Worm (Caenorhabditis elegans) whole organism, early embryonic: ENCODE measurements around the gene swsn-7.

ENCODE experiments used
- B0310.2 ChIP-seq: sonication (generic microtip); optimal IDR thresholded peaks from 2 replicates; lab custom pipeline; 2016; ENCODE audit warnings: mild to moderate bottlenecking, missing genetic modification characterization, missing compliant biosample characterization
- F13C5.2 ChIP-seq: sonication (generic microtip); optimal IDR thresholded peaks from 2 replicates; lab custom pipeline; 2017; ENCODE audit warnings: mild to moderate bottlenecking, missing genetic modification characterization, inconsistent platforms, missing compliant biosample characterization
- aly-1 ChIP-seq: sonication (generic microtip); optimal IDR thresholded peaks from 2 replicates; lab custom pipeline; 2016; ENCODE audit warnings: missing genetic modification characterization, missing compliant biosample characterization
- ama-1 ChIP-seq: fragments of 150-350 bp; optimal IDR thresholded peaks from 2 replicates; lab custom pipeline; 2014
- ceh-13 ChIP-seq: fragments of 200-800 bp; sonication (Bioruptor generic); optimal IDR thresholded peaks from 2 replicates; lab custom pipeline; 2018; ENCODE audit warnings: mild to moderate bottlenecking, missing genetic modification characterization, missing compliant biosample characterization
- ceh-36 ChIP-seq: sonication (generic microtip); optimal IDR thresholded peaks from 2 replicates; lab custom pipeline; 2016; ENCODE audit warnings: missing genetic modification characterization, inconsistent platforms, missing compliant biosample characterization
- ets-7 ChIP-seq: sonication (generic microtip); optimal IDR thresholded peaks from 2 replicates; lab custom pipeline; 2016; ENCODE audit warnings: missing genotype, missing genetic modification characterization, missing compliant biosample characterization
- flt-1 ChIP-seq: fragments of 200-800 bp; sonication (Bioruptor generic); IDR thresholded peaks from 2 replicates; pipeline ENCODE4 v1.3.6; 2022; ENCODE audit warnings: missing genetic modification characterization, missing compliant biosample characterization
- hmbx-1 ChIP-seq: sonication (generic microtip); optimal IDR thresholded peaks from 2 replicates; lab custom pipeline; 2016; ENCODE audit warnings: mild to moderate bottlenecking, missing genetic modification characterization, missing compliant biosample characterization
- hmg-4 ChIP-seq: fragments of 200-800 bp; sonication (Bioruptor generic); optimal IDR thresholded peaks from 2 replicates; lab custom pipeline; 2018; ENCODE audit warnings: mild to moderate bottlenecking, missing genetic modification characterization, missing compliant biosample characterization
- hnd-1 ChIP-seq: sonication (generic microtip); optimal IDR thresholded peaks from 2 replicates; lab custom pipeline; 2016; ENCODE audit warnings: missing genetic modification characterization, missing compliant biosample characterization
- pes-1 ChIP-seq: fragments of 200-800 bp; sonication (Bioruptor generic); IDR thresholded peaks from 2 replicates; pipeline ENCODE4 v1.3.6; 2022; ENCODE audit warnings: missing genetic modification reagents, missing genetic modification characterization, missing compliant biosample characterization
- scrt-1 ChIP-seq: fragments of 200-800 bp; sonication (Bioruptor generic); IDR thresholded peaks from 2 replicates; pipeline ENCODE4 v1.3.6; 2022; ENCODE audit warnings: missing genetic modification characterization, missing compliant biosample characterization
- sea-1 ChIP-seq: fragments of 200-800 bp; sonication (Bioruptor generic); conservative IDR thresholded peaks from 2 replicates; pipeline ENCODE4 v1.3.6; 2022; ENCODE audit warnings: missing genetic modification characterization, missing compliant biosample characterization
- tbx-11 ChIP-seq: fragments of 200-800 bp; sonication (Bioruptor generic); IDR thresholded peaks from 2 replicates; pipeline ENCODE4 v1.3.6; 2022; ENCODE audit warnings: missing genetic modification characterization, missing compliant biosample characterization
- tbx-37 ChIP-seq: fragments of 200-800 bp; sonication (Bioruptor generic); conservative IDR thresholded peaks from 2 replicates; pipeline ENCODE4 v1.3.6; 2022; ENCODE audit warnings: missing genetic modification reagents, missing genetic modification characterization, missing compliant biosample characterization
- tra-4 ChIP-seq: sonication (generic microtip); optimal IDR thresholded peaks from 2 replicates; lab custom pipeline; 2017; ENCODE audit warnings: missing genetic modification characterization, missing compliant biosample characterization

Gene swsn-7

ce11 chrII:8027663-8028062 lies at the start of gene swsn-7:
swsn-7 (minus strand) TSS chrII:8027763.
- TF ChIP-seq tbx-37: no peak
- TF ChIP-seq scrt-1 (GFP tag; lab: Robert Waterston, UW): no peak
- TF ChIP-seq hmbx-1 (tag; lab: Kevin White, UChicago): no peak
- no peak for TF ChIP-seq F13C5.2 (tag; lab: Kevin White, UChicago)
- no peak for TF ChIP-seq flt-1 (GFP tag; lab: Robert Waterston, UW)
- no peak for TF ChIP-seq hmg-4 (GFP tag; lab: Kevin White, UChicago)
- no peak for TF ChIP-seq ama-1 (lab: Kevin White, UChicago)
- TF ChIP-seq ceh-36: no peak
- TF ChIP-seq hnd-1 (tag; lab: Kevin White, UChicago): no peak
- TF ChIP-seq aly-1 (tag; lab: Kevin White, UChicago): no peak
- TF ChIP-seq tra-4 (tag; lab: Kevin White, UChicago): no peak
- no peak for TF ChIP-seq B0310.2 (tag; lab: Kevin White, UChicago)
- no peak for TF ChIP-seq ceh-13 (GFP tag; lab: Kevin White, UChicago)
- no peak for TF ChIP-seq ets-7 (tag; lab: Kevin White, UChicago)
- no peak for TF ChIP-seq sea-1
- no peak for TF ChIP-seq tbx-11 (GFP tag; lab: Robert Waterston, UW)

ce11 chrII:8075324-8075810 lies 47.8 kb upstream of the swsn-7 start, which contains the start of gene K02C4.2:
K02C4.2 (plus strand) TSS chrII:8075760.
- TF ChIP-seq hmg-4 (GFP tag; lab: Kevin White, UChicago) (peak; percentile 89), tbx-37 (peak; percentile 69), F13C5.2 (tag; lab: Kevin White, UChicago) (peak; percentile 22), pes-1 (no peak; the same call in 1 of the 2 replicates), aly-1 (tag; lab: Kevin White, UChicago) (peak; percentile 81), ama-1 (lab: Kevin White, UChicago) (no peak), ets-7 (tag; lab: Kevin White, UChicago) (no peak), scrt-1 (GFP tag; lab: Robert Waterston, UW) (peak; percentile 80), tbx-11 (GFP tag; lab: Robert Waterston, UW) (peak; percentile 75), hmbx-1 (tag; lab: Kevin White, UChicago) (peak; percentile 22), sea-1 (peak; percentile 81), tra-4 (tag; lab: Kevin White, UChicago) (peak; percentile 42), hnd-1 (tag; lab: Kevin White, UChicago) (peak; percentile 51), B0310.2 (tag; lab: Kevin White, UChicago) (peak; percentile 26), ceh-13 (GFP tag; lab: Kevin White, UChicago) (peak; percentile 59), flt-1 (GFP tag; lab: Robert Waterston, UW) (peak; percentile 79), ceh-36 (peak; percentile 44)

ce11 chrII:8074058-8074457 lies 46.5 kb upstream of the swsn-7 start:
- TF ChIP-seq B0310.2 (tag; lab: Kevin White, UChicago) (no peak), ets-7 (tag; lab: Kevin White, UChicago) (no peak), ceh-36 (no peak), pes-1 (no peak), F13C5.2 (tag; lab: Kevin White, UChicago) (no peak), scrt-1 (GFP tag; lab: Robert Waterston, UW) (no peak), ceh-13 (GFP tag; lab: Kevin White, UChicago) (no peak), tbx-11 (GFP tag; lab: Robert Waterston, UW) (no peak), hmg-4 (GFP tag; lab: Kevin White, UChicago) (no peak), hmbx-1 (tag; lab: Kevin White, UChicago) (no peak), sea-1 (no peak), tra-4 (tag; lab: Kevin White, UChicago) (no peak), aly-1 (tag; lab: Kevin White, UChicago) (no peak), hnd-1 (tag; lab: Kevin White, UChicago) (no peak), flt-1 (GFP tag; lab: Robert Waterston, UW) (no peak), ama-1 (lab: Kevin White, UChicago) (no peak), tbx-37 (no peak)

- no peak for TF ChIP-seq tbx-11 (GFP tag; lab: Robert Waterston, UW)
- no peak for TF ChIP-seq B0310.2 (tag; lab: Kevin White, UChicago)
- no peak for TF ChIP-seq tbx-37
- no peak for TF ChIP-seq hnd-1 (tag; lab: Kevin White, UChicago)
- no peak for TF ChIP-seq sea-1
- no peak for TF ChIP-seq F13C5.2 (tag; lab: Kevin White, UChicago)
- TF ChIP-seq tra-4 (tag; lab: Kevin White, UChicago): no peak
- no peak for TF ChIP-seq ceh-36
- TF ChIP-seq ceh-13 (GFP tag; lab: Kevin White, UChicago): no peak
Observed at ce11 chrII:8073222-8073621, 45.7 kb upstream of the swsn-7 start, which contains the start of gene gpcp-2. gpcp-2 (minus strand) TSS chrII:8073374.

- TF ChIP-seq B0310.2 (tag; lab: Kevin White, UChicago) (no peak), hmg-4 (GFP tag; lab: Kevin White, UChicago) (no peak), scrt-1 (GFP tag; lab: Robert Waterston, UW) (no peak), aly-1 (tag; lab: Kevin White, UChicago) (no peak), flt-1 (GFP tag; lab: Robert Waterston, UW) (no peak), ceh-36 (no peak), pes-1 (no peak), tbx-11 (GFP tag; lab: Robert Waterston, UW) (no peak)
Observed at ce11 chrII:8071801-8072544, 44.4 kb upstream of the swsn-7 start.

- no peak for TF ChIP-seq pes-1
- TF ChIP-seq ceh-36: no peak
- no peak for TF ChIP-seq F13C5.2 (tag; lab: Kevin White, UChicago)
- TF ChIP-seq flt-1 (GFP tag; lab: Robert Waterston, UW): no peak
- TF ChIP-seq ceh-13 (GFP tag; lab: Kevin White, UChicago): no peak
- no peak for TF ChIP-seq scrt-1 (GFP tag; lab: Robert Waterston, UW)
- no peak for TF ChIP-seq tra-4 (tag; lab: Kevin White, UChicago)
- no peak for TF ChIP-seq tbx-37
- TF ChIP-seq ets-7 (tag; lab: Kevin White, UChicago): no peak
- TF ChIP-seq ama-1 (lab: Kevin White, UChicago): no peak
- TF ChIP-seq sea-1: no peak
- no peak for TF ChIP-seq hmbx-1 (tag; lab: Kevin White, UChicago)
- no peak for TF ChIP-seq B0310.2 (tag; lab: Kevin White, UChicago)
- no peak for TF ChIP-seq tbx-11 (GFP tag; lab: Robert Waterston, UW)
- TF ChIP-seq hnd-1 (tag; lab: Kevin White, UChicago): no peak
Observed at ce11 chrII:8071012-8071625, 43.6 kb upstream of the swsn-7 start.
